Fruit fly (Drosophila melanogaster): Measurements from ENCODE around the gene CG9784.
A peak's percentile ranks its signal among the peaks of the same experiment; 100 is the strongest.

The CG9784 gene

dm6 chrX:16598978-16599664 is at the start of gene CG9784, which contains the start of gene Nup153:
Gene CG9784 (minus strand): TSS chrX:16599215.
Gene Nup153 (plus strand): TSS chrX:16599241.
- no peak for TF ChIP-seq CG10147 (GFP tag; optimal IDR thresholded peaks at IDR 0.05)
- TF ChIP-seq CG12744 (GFP tag; optimal IDR thresholded peaks at IDR 0.05): no peak
- peak; percentile 91 for TF ChIP-seq CG13287 (GFP tag; IDR thresholded peaks at IDR 0.05; ENCODE audit: partially characterized antibody)
- peak; percentile 92 for TF ChIP-seq MESR4 (GFP tag; optimal IDR thresholded peaks at IDR 0.05)
- TF ChIP-seq Scr (GFP tag; IDR thresholded peaks at IDR 0.05; ENCODE audit: partially characterized antibody): peak; percentile 94
- peak; percentile 34 for TF ChIP-seq HmgZ (tag; optimal IDR thresholded peaks at IDR 0.05)
- peak; percentile 93 for TF ChIP-seq ato (GFP tag; IDR thresholded peaks at IDR 0.05; ENCODE audit: partially characterized antibody)
- peak; percentile 37; the same call in 1 of the 3 replicates for TF ChIP-seq Dbx (GFP tag; IDR thresholded peaks at IDR 0.05)
- TF ChIP-seq Hey (tag; optimal IDR thresholded peaks at IDR 0.05): no peak
- TF ChIP-seq CG4360 (GFP tag; IDR thresholded peaks at IDR 0.05): no peak
- TF ChIP-seq CG16813 (GFP tag; IDR thresholded peaks at IDR 0.05; ENCODE audit: partially characterized antibody): peak; percentile 96
- TF ChIP-seq Fer1 (GFP tag; optimal IDR thresholded peaks at IDR 0.05): no peak
- no peak for TF ChIP-seq H2.0 (GFP tag; IDR thresholded peaks at IDR 0.05)
- TF ChIP-seq chinmo (GFP tag; IDR thresholded peaks at IDR 0.05; ENCODE audit: partially characterized antibody): peak; percentile 97
- TF ChIP-seq slbo (GFP tag; IDR thresholded peaks at IDR 0.05): peak; percentile 44; the same call in 1 of the 2 replicates
- peak; percentile 32 for TF ChIP-seq CG2116 (GFP tag; optimal IDR thresholded peaks at IDR 0.05)
- TF ChIP-seq CG9797 (GFP tag; optimal IDR thresholded peaks at IDR 0.05): peak; percentile 22
- TF ChIP-seq CG7963 (GFP tag; IDR thresholded peaks at IDR 0.05; ENCODE audit: partially characterized antibody): peak; percentile 95
- TF ChIP-seq nerfin-1 (tag; optimal IDR thresholded peaks at IDR 0.05): no peak
- TF ChIP-seq Bgb (GFP tag; IDR thresholded peaks at IDR 0.05; ENCODE audit: partially characterized antibody): peak; percentile 97
- no peak for TF ChIP-seq CG12236 (GFP tag; optimal IDR thresholded peaks at IDR 0.05)
- TF ChIP-seq CG16815 (GFP tag; optimal IDR thresholded peaks at IDR 0.05): no peak
- TF ChIP-seq crol (GFP tag; IDR thresholded peaks at IDR 0.05): no peak
- no peak for TF ChIP-seq sisA (GFP tag; IDR thresholded peaks at IDR 0.05)
- no peak for TF ChIP-seq dan (GFP tag; IDR thresholded peaks at IDR 0.05)
- TF ChIP-seq CG3065 (GFP tag; optimal IDR thresholded peaks at IDR 0.05): no peak
- TF ChIP-seq klu (GFP tag; IDR thresholded peaks at IDR 0.05): no peak
- TF ChIP-seq CG2129 (GFP tag; IDR thresholded peaks at IDR 0.05; ENCODE audit: partially characterized antibody): peak; percentile 76
- peak; percentile 10 for TF ChIP-seq gfzf (GFP tag; optimal IDR thresholded peaks at IDR 0.05)
- no peak for TF ChIP-seq Antp (GFP tag; optimal IDR thresholded peaks at IDR 0.05)
- no peak for TF ChIP-seq lola (GFP tag; optimal IDR thresholded peaks at IDR 0.05)
- no peak for TF ChIP-seq CG12942 (GFP tag; optimal IDR thresholded peaks at IDR 0.05)
- TF ChIP-seq pita (GFP tag; optimal IDR thresholded peaks at IDR 0.05): no peak
- TF ChIP-seq Sry-δ (GFP tag; optimal IDR thresholded peaks at IDR 0.05): peak; percentile 84
- no peak for TF ChIP-seq CG12769 (tag; optimal IDR thresholded peaks at IDR 0.05)
- TF ChIP-seq CG42726 (GFP tag; IDR thresholded peaks at IDR 0.05; ENCODE audit: partially characterized antibody): peak; percentile 89
- no peak for TF ChIP-seq CG6683 (GFP tag; optimal IDR thresholded peaks at IDR 0.05)
- TF ChIP-seq inv (GFP tag; IDR thresholded peaks at IDR 0.05; ENCODE audit: partially characterized antibody): peak; percentile 96
- TF ChIP-seq sens-2 (GFP tag; IDR thresholded peaks at IDR 0.05): 0 out of 2 replicates have a peak, but pooled peaks have one; percentile 18
- peak; percentile 52; the same call in 1 of the 2 replicates for TF ChIP-seq CG6272 (GFP tag; IDR thresholded peaks at IDR 0.05)
- TF ChIP-seq Hr39 (optimal IDR thresholded peaks at IDR 0.05): no peak
- TF ChIP-seq CG4404 (GFP tag; IDR thresholded peaks at IDR 0.05): no peak
- no peak for TF ChIP-seq exex (tag; optimal IDR thresholded peaks at IDR 0.05)
- no peak for TF ChIP-seq CG7987 (GFP tag; optimal IDR thresholded peaks at IDR 0.05)
- TF ChIP-seq CG33213 (GFP tag; optimal IDR thresholded peaks at IDR 0.05): no peak
- TF ChIP-seq Sox102F (GFP tag; optimal IDR thresholded peaks at IDR 0.05): no peak
- no peak for TF ChIP-seq Tbp (GFP tag; optimal IDR thresholded peaks at IDR 0.05)
- no peak for TF ChIP-seq CG16863 (GFP tag; optimal IDR thresholded peaks at IDR 0.05)
- no peak for TF ChIP-seq btn (GFP tag; optimal IDR thresholded peaks at IDR 0.05)
